Fruit fly (Drosophila melanogaster): ENCODE measurements around the gene CG7044.

The CG7044 gene

dm6 chr3R:21102477-21102876, 959 bp upstream of the CG7044 start:
- TF ChIP-seq CG6276 (GFP tag; optimal IDR thresholded peaks at IDR 0.05): no peak
- TF ChIP-seq vri (GFP tag; optimal IDR thresholded peaks at IDR 0.05): no peak
- no peak for TF ChIP-seq cyc (GFP tag; optimal IDR thresholded peaks at IDR 0.05)
- no peak for TF ChIP-seq CG15336 (GFP tag; IDR thresholded peaks at IDR 0.05)
- TF ChIP-seq CG6854 (GFP tag; optimal IDR thresholded peaks at IDR 0.05): no peak
- no peak for TF ChIP-seq Ets96B (tag; optimal IDR thresholded peaks at IDR 0.05)

- TF ChIP-seq Met (GFP tag; optimal IDR thresholded peaks at IDR 0.05) (no peak), CG34406 (GFP tag; optimal IDR thresholded peaks at IDR 0.05) (no peak), Hr39 (GFP tag; optimal IDR thresholded peaks at IDR 0.05) (peak; percentile 82), Eip93F (GFP tag; optimal IDR thresholded peaks at IDR 0.05) (no peak), Gug (GFP tag; IDR thresholded peaks at IDR 0.05) (peak; percentile 85), OdsH (GFP tag; optimal IDR thresholded peaks at IDR 0.05) (peak; percentile 72), spab (GFP tag; optimal IDR thresholded peaks at IDR 0.05) (no peak), topi (GFP tag; optimal IDR thresholded peaks at IDR 0.05) (peak; percentile 89), CG6792 (GFP tag; optimal IDR thresholded peaks at IDR 0.05) (peak; percentile 50), CG6163 (GFP tag; IDR thresholded peaks at IDR 0.05) (peak; percentile 93), CG3919 (GFP tag; optimal IDR thresholded peaks at IDR 0.05) (peak; percentile 74), Eip78C (GFP tag) (peak; percentile 88), eg (GFP tag; IDR thresholded peaks at IDR 0.05) (peak; percentile 88), ss (GFP tag; optimal IDR thresholded peaks at IDR 0.05) (peak in 1 of 2 experiments; percentile 71), vri (GFP tag; optimal IDR thresholded peaks at IDR 0.05) (no peak), fd59A (GFP tag; optimal IDR thresholded peaks at IDR 0.05) (peak; percentile 24), CG32006 (GFP tag; optimal IDR thresholded peaks at IDR 0.05) (peak; percentile 84), CG31627 (GFP tag; optimal IDR thresholded peaks at IDR 0.05) (peak; percentile 82), CG7368 (GFP tag; optimal IDR thresholded peaks at IDR 0.05) (peak; percentile 71), CG8632 (GFP tag; optimal IDR thresholded peaks at IDR 0.05) (peak; percentile 54), dac (GFP tag; optimal IDR thresholded peaks at IDR 0.05) (peak; percentile 62), Smox (GFP tag; optimal IDR thresholded peaks at IDR 0.05) (no peak), Hr4 (GFP tag; optimal IDR thresholded peaks at IDR 0.05) (peak; percentile 90), dsx (GFP tag; optimal IDR thresholded peaks at IDR 0.05; ENCODE audit: poor library complexity, severe bottlenecking) (peak; percentile 69), CG11902 (GFP tag; optimal IDR thresholded peaks at IDR 0.05) (peak; percentile 66), CG6854 (GFP tag; optimal IDR thresholded peaks at IDR 0.05) (peak; percentile 34), CG3032 (tag; optimal IDR thresholded peaks at IDR 0.05) (peak; percentile 87), cyc (GFP tag; optimal IDR thresholded peaks at IDR 0.05) (peak; percentile 77), Hr38 (GFP tag; optimal IDR thresholded peaks at IDR 0.05) (no peak), CG4318 (GFP tag; optimal IDR thresholded peaks at IDR 0.05) (no peak), CG16779 (tag; optimal IDR thresholded peaks at IDR 0.05) (peak; percentile 58), CG8319 (GFP tag; optimal IDR thresholded peaks at IDR 0.05) (peak; percentile 53), CG1621 (tag; optimal IDR thresholded peaks at IDR 0.05) (peak; percentile 55), Sox14 (GFP tag; optimal IDR thresholded peaks at IDR 0.05) (peak; percentile 88), salr (GFP tag; optimal IDR thresholded peaks at IDR 0.05) (peak; percentile 49 to 56), CG11762 (GFP tag; optimal IDR thresholded peaks at IDR 0.05; ENCODE audit: insufficient read depth) (no peak), esn (GFP tag; optimal IDR thresholded peaks at IDR 0.05) (peak; percentile 90), CG6276 (GFP tag; optimal IDR thresholded peaks at IDR 0.05) (no peak), Blimp-1 (GFP tag; optimal IDR thresholded peaks at IDR 0.05) (no peak), svp (GFP tag) (peak; percentile 92), pdm3 (GFP tag; optimal IDR thresholded peaks at IDR 0.05) (no peak), Ets96B (tag; optimal IDR thresholded peaks at IDR 0.05) (peak; percentile 82), Eip75B (GFP tag; optimal IDR thresholded peaks at IDR 0.05) (no peak), CG10669 (GFP tag; optimal IDR thresholded peaks at IDR 0.05) (peak; percentile 70), CG15336 (GFP tag; IDR thresholded peaks at IDR 0.05) (peak; percentile 73), CG8119 (GFP tag; IDR thresholded peaks at IDR 0.05) (peak; percentile 84), Lpt (GFP tag; optimal IDR thresholded peaks at IDR 0.05) (no peak), Sox102F (GFP tag; optimal IDR thresholded peaks at IDR 0.05) (no peak), CG6808 (GFP tag; optimal IDR thresholded peaks at IDR 0.05) (peak; percentile 78)
Observed at dm6 chr3R:21097631-21098117, 3.8 kb downstream of the CG7044 start, which contains the start of gene RhoGAP93B. TSS of gene RhoGAP93B (minus strand) at chr3R:21097827.

Measured in whole organism, prepupa.